Fruit fly (Drosophila melanogaster): ENCODE results near the gene Tsf2.

dm6 chr3L:12503865-12504650 is 29.5 kb downstream of the Tsf2 start, which contains the start of the genes CG10646 and vih:
- TF ChIP-seq usp (GFP tag; optimal IDR thresholded peaks at IDR 0.05) (no peak), pan (optimal IDR thresholded peaks at IDR 0.05) (no peak), psq (optimal IDR thresholded peaks at IDR 0.05) (no peak), Dll (optimal IDR thresholded peaks at IDR 0.05) (no peak), CG8478 (optimal IDR thresholded peaks at IDR 0.05) (no peak), EcR (GFP tag; optimal IDR thresholded peaks at IDR 0.05) (no peak)

All from whole organism.